Worm (Caenorhabditis elegans): ENCODE measurements around the gene C25D7.15.

- no peak for TF ChIP-seq daf-16 (GFP tag; optimal IDR thresholded peaks at IDR 0.05)
- TF ChIP-seq daf-16 (tag; optimal IDR thresholded peaks at IDR 0.05), result no peak
- no peak for TF ChIP-seq nhr-41 (GFP tag; IDR thresholded peaks at IDR 0.05)
- TF ChIP-seq madf-5 (GFP tag; IDR thresholded peaks at IDR 0.05), result no peak
- TF ChIP-seq daf-12 (tag; optimal IDR thresholded peaks at IDR 0.05), result no peak
Observed at ce11 chrV:15012542-15013301, 46.9 kb upstream of the C25D7.15 start.
